Worm (Caenorhabditis elegans) whole organism, L2 larva: ENCODE measurements around the gene set-25.

Source experiments
- C34F6.9 ChIP-seq: fragments of 150-350 bp; optimal IDR thresholded peaks from 2 replicates; lab custom pipeline; 2014; ENCODE audit warnings: missing biosample characterization, missing genetic modification characterization
- F13H6.1 ChIP-seq: sonication (generic microtip); optimal IDR thresholded peaks from 2 replicates; lab custom pipeline; 2016; ENCODE audit warnings: missing genetic modification characterization, missing compliant biosample characterization
- R02D3.7 ChIP-seq: fragments of 150-350 bp; optimal IDR thresholded peaks from 2 replicates; lab custom pipeline; 2014; ENCODE audit warnings: missing biosample characterization, missing genetic modification characterization
- Y55F3AM.14 ChIP-seq: fragments of 200-800 bp; sonication (Bioruptor generic); optimal IDR thresholded peaks from 2 replicates; lab custom pipeline; 2018; ENCODE audit warnings: mild to moderate bottlenecking, missing genetic modification characterization, missing compliant biosample characterization
- ZK546.5 ChIP-seq: sonication (generic microtip); optimal IDR thresholded peaks from 2 replicates; lab custom pipeline; 2017; ENCODE audit warnings: missing biosample characterization, missing genetic modification characterization
- alr-1 ChIP-seq: fragments of 150-350 bp; optimal IDR thresholded peaks from 2 replicates; lab custom pipeline; 2014; ENCODE audit warnings: missing biosample characterization, missing genetic modification characterization
- aly-2 ChIP-seq: fragments of 150-350 bp; optimal IDR thresholded peaks from 2 replicates; lab custom pipeline; 2014; ENCODE audit warnings: missing biosample characterization, missing genetic modification characterization
- blmp-1 ChIP-seq: sonication (generic microtip); optimal IDR thresholded peaks from 2 replicates; lab custom pipeline; 2017; ENCODE audit warnings: missing genetic modification characterization, mild to moderate bottlenecking, missing compliant biosample characterization, antibody characterized with exemption, moderate library complexity; ENCODE audit not compliant: insufficient read depth
- ceh-16 ChIP-seq: fragments of 150-350 bp; optimal IDR thresholded peaks from 2 replicates; lab custom pipeline; 2014; ENCODE audit warnings: missing biosample characterization, missing genetic modification characterization
- ceh-82 ChIP-seq: fragments of 150-350 bp; optimal IDR thresholded peaks from 2 replicates; lab custom pipeline; 2014; ENCODE audit warnings: missing biosample characterization, missing genetic modification characterization
- crh-2 ChIP-seq: sonication (generic microtip); optimal IDR thresholded peaks from 2 replicates; lab custom pipeline; 2017; ENCODE audit warnings: missing biosample characterization, missing genetic modification characterization
- dmd-4 ChIP-seq: sonication (generic microtip); optimal IDR thresholded peaks from 2 replicates; lab custom pipeline; 2017; ENCODE audit warnings: missing biosample characterization, missing genetic modification characterization
- egl-27 ChIP-seq: sonication (generic microtip); optimal IDR thresholded peaks from 3 replicates; lab custom pipeline; 2017; ENCODE audit warnings: missing biosample characterization, missing genetic modification reagents, missing genetic modification characterization
- elt-1 ChIP-seq: fragments of 150-350 bp; optimal IDR thresholded peaks from 2 replicates; lab custom pipeline; 2014; ENCODE audit warnings: missing biosample characterization, missing genetic modification characterization
- elt-3 ChIP-seq: sonication (generic microtip); optimal IDR thresholded peaks from 2 replicates; lab custom pipeline; 2017; ENCODE audit warnings: missing biosample characterization, missing genetic modification characterization
- gmeb-1 ChIP-seq: fragments of 150-350 bp; optimal IDR thresholded peaks from 2 replicates; lab custom pipeline; 2014; ENCODE audit warnings: missing biosample characterization, missing genetic modification characterization
- lin-11 ChIP-seq: fragments of 150-350 bp; sonication (generic microtip); optimal IDR thresholded peaks from 2 replicates; lab custom pipeline; 2014; ENCODE audit warnings: missing biosample characterization, missing genetic modification characterization, inconsistent platforms, mixed read lengths
- lin-13 ChIP-seq: fragments of 150-350 bp; optimal IDR thresholded peaks from 2 replicates; lab custom pipeline; 2014; ENCODE audit warnings: missing biosample characterization, missing genetic modification reagents, missing genetic modification characterization
- lin-39 ChIP-seq: fragments of 150-350 bp; optimal IDR thresholded peaks from 2 replicates; lab custom pipeline; 2014; ENCODE audit warnings: missing biosample characterization, missing genetic modification reagents, missing genetic modification characterization
- lsy-2 ChIP-seq, 2 experiments: fragments of 150-350 bp in 1 of 2; sonication (generic microtip) in 1 of 2; optimal IDR thresholded peaks; 2 replicates each; lab custom pipeline; 2014 to 2017; ENCODE audit warnings: missing biosample characterization in 2 of 2, missing genetic modification characterization in 2 of 2
- mbf-1 ChIP-seq: sonication (generic microtip); optimal IDR thresholded peaks from 2 replicates; lab custom pipeline; 2017; ENCODE audit warnings: missing biosample characterization, missing genetic modification characterization
- nhr-10 ChIP-seq: sonication (generic microtip); optimal IDR thresholded peaks from 2 replicates; lab custom pipeline; 2017; ENCODE audit warnings: missing biosample characterization, missing genetic modification characterization
- nhr-11 ChIP-seq: fragments of 150-350 bp; optimal IDR thresholded peaks from 2 replicates; lab custom pipeline; 2014; ENCODE audit warnings: missing biosample characterization, missing genetic modification characterization
- nhr-12 ChIP-seq: fragments of 150-350 bp; optimal IDR thresholded peaks from 2 replicates; lab custom pipeline; 2014; ENCODE audit warnings: missing biosample characterization, missing genetic modification characterization
- nhr-129 ChIP-seq: fragments of 150-350 bp; optimal IDR thresholded peaks from 2 replicates; lab custom pipeline; 2014; ENCODE audit warnings: missing biosample characterization, missing genetic modification characterization
- nhr-21 ChIP-seq: fragments of 150-350 bp; optimal IDR thresholded peaks from 2 replicates; lab custom pipeline; 2014; ENCODE audit warnings: missing biosample characterization, missing genetic modification characterization
- nhr-23 ChIP-seq: fragments of 150-350 bp; optimal IDR thresholded peaks from 2 replicates; lab custom pipeline; 2014; ENCODE audit warnings: missing biosample characterization, missing genetic modification reagents, missing genetic modification characterization
- nhr-237 ChIP-seq: fragments of 150-350 bp; optimal IDR thresholded peaks from 2 replicates; lab custom pipeline; 2014; ENCODE audit warnings: missing biosample characterization, missing genetic modification characterization
- nhr-25 ChIP-seq: fragments of 150-350 bp; sonication (generic microtip); optimal IDR thresholded peaks from 3 replicates; lab custom pipeline; 2014; ENCODE audit warnings: missing biosample characterization, missing genetic modification characterization
- nhr-6 ChIP-seq: fragments of 150-350 bp; optimal IDR thresholded peaks from 2 replicates; lab custom pipeline; 2014; ENCODE audit warnings: missing biosample characterization, missing genetic modification characterization
- nhr-77 ChIP-seq: fragments of 150-350 bp; optimal IDR thresholded peaks from 2 replicates; lab custom pipeline; 2014; ENCODE audit warnings: missing biosample characterization, missing genetic modification characterization
- peb-1 ChIP-seq: fragments of 150-350 bp; optimal IDR thresholded peaks from 2 replicates; lab custom pipeline; 2014; ENCODE audit warnings: missing biosample characterization, missing genetic modification characterization
- skn-1 ChIP-seq: sonication (generic microtip); optimal IDR thresholded peaks from 2 replicates; lab custom pipeline; 2017; ENCODE audit warnings: missing biosample characterization, missing genetic modification characterization
- sma-9 ChIP-seq, 2 experiments: fragments of 150-350 bp in 1 of 2; sonication (generic microtip) in 1 of 2; optimal IDR thresholded peaks; 2 replicates each; lab custom pipeline; 2014 to 2016; ENCODE audit warnings: missing genetic modification characterization in 2 of 2, mild to moderate bottlenecking in 1 of 2, missing biosample characterization in 1 of 2, missing compliant biosample characterization in 1 of 2, missing genetic modification reagents in 1 of 2, moderate library complexity in 1 of 2
- unc-39 ChIP-seq: fragments of 150-350 bp; optimal IDR thresholded peaks from 2 replicates; lab custom pipeline; 2014; ENCODE audit warnings: missing biosample characterization, missing genetic modification characterization
- unc-55 ChIP-seq: fragments of 150-350 bp; sonication (generic microtip); optimal IDR thresholded peaks from 3 replicates; lab custom pipeline; 2014; ENCODE audit warnings: missing biosample characterization, missing genetic modification reagents, missing genetic modification characterization
- ztf-1 ChIP-seq: fragments of 200-800 bp; sonication (Bioruptor generic); conservative IDR thresholded peaks from 2 replicates; pipeline ENCODE4 v1.3.6; 2022; ENCODE audit warnings: missing genetic modification characterization, missing compliant biosample characterization
- ztf-11 ChIP-seq: sonication (generic microtip); optimal IDR thresholded peaks from 2 replicates; lab custom pipeline; 2017; ENCODE audit warnings: missing biosample characterization, missing genetic modification characterization
- ztf-4 ChIP-seq: fragments of 150-350 bp; optimal IDR thresholded peaks from 2 replicates; lab custom pipeline; 2014; ENCODE audit warnings: missing biosample characterization, missing genetic modification characterization

The set-25 gene

DNA sequence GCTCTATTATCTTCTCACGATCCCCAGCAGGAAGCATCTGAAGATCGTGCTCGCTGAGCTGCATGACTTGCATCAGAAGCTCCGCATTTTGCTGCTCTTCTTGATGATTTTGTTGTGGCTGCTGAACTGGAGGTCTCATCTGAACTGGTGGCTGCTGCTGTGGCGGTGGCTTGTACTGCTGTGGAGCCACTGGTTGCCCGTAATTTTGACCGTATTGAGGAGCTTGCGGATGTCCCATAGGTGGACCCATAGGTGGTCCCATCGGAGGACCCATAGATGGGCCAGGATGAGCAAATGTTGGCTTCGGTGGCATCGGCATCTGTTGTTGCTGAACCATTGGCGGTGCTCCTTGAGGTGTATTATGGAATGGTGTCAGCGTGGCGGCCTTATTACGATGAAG is 25.8 kb downstream of the set-25 start:
- TF ChIP-seq nhr-25 (tag; lab: Kevin White, UChicago) (no peak), blmp-1 (tag; lab: Kevin White, UChicago) (no peak), sma-9 (GFP tag; optimal IDR thresholded peaks at IDR 0.05; lab: Kevin White, UChicago) (no peak), sma-9 (tag; optimal IDR thresholded peaks at IDR 0.05; lab: Kevin White, UChicago) (no peak), egl-27 (tag; lab: Kevin White, UChicago) (no peak), C34F6.9 (tag; lab: Kevin White, UChicago) (no peak), nhr-21 (tag; lab: Kevin White, UChicago) (no peak), nhr-77 (tag; lab: Kevin White, UChicago) (no peak), ZK546.5 (tag; lab: Kevin White, UChicago) (no peak), nhr-10 (tag; lab: Kevin White, UChicago) (no peak), dmd-4 (tag; lab: Kevin White, UChicago) (no peak), lin-11 (tag; lab: Kevin White, UChicago) (no peak), gmeb-1 (tag; lab: Kevin White, UChicago) (no peak), crh-2 (tag; lab: Kevin White, UChicago) (no peak), ztf-4 (tag; lab: Kevin White, UChicago) (no peak), nhr-23 (tag; lab: Kevin White, UChicago) (no peak), unc-39 (tag; lab: Kevin White, UChicago) (no peak)

DNA sequence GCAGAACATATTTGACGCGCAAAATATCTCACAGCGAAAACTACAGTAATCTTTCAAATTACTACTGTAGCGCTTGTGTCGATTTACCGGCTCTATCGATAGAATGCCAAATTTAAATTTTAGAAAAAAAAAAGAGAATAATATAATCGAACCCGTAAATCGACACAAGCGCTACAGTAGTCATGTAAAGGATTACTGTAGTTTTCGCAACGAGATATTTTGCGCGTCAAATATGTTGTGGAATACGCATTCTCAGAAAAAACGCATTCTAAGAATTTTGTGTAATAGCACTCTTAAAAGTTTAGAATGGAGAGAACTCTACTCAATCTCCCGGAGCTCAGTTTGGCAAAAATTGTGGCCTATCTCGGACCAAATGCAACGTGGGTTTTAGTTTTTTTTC is 27.3 kb downstream of the set-25 start, which contains the start of gene F56A8.5:
Gene F56A8.5 (plus strand): TSS at position 301 of the 400 bp plus-strand sequence.
- TF ChIP-seq lin-39, result no peak
- no peak for TF ChIP-seq blmp-1 (tag; lab: Kevin White, UChicago)
- no peak for TF ChIP-seq mbf-1 (tag; lab: Kevin White, UChicago)
- TF ChIP-seq nhr-12 (tag; lab: Kevin White, UChicago), result no peak
- no peak for TF ChIP-seq dmd-4 (tag; lab: Kevin White, UChicago)
- TF ChIP-seq ceh-82 (tag; lab: Kevin White, UChicago), result no peak
- no peak for TF ChIP-seq lin-11 (tag; lab: Kevin White, UChicago)
- no peak for TF ChIP-seq nhr-11 (tag; lab: Kevin White, UChicago)
- no peak for TF ChIP-seq unc-55 (GFP tag; lab: Kevin White, UChicago)
- TF ChIP-seq R02D3.7 (tag; lab: Kevin White, UChicago), result no peak
- TF ChIP-seq Y55F3AM.14 (GFP tag; lab: Kevin White, UChicago), result no peak
- TF ChIP-seq ztf-1 (GFP tag; lab: Robert Waterston, UW), result no peak
- no peak for TF ChIP-seq peb-1
- TF ChIP-seq elt-1 (tag; lab: Kevin White, UChicago), result no peak
- no peak for TF ChIP-seq ZK546.5 (tag; lab: Kevin White, UChicago)
- no peak for TF ChIP-seq nhr-129 (tag; lab: Kevin White, UChicago)

DNA sequence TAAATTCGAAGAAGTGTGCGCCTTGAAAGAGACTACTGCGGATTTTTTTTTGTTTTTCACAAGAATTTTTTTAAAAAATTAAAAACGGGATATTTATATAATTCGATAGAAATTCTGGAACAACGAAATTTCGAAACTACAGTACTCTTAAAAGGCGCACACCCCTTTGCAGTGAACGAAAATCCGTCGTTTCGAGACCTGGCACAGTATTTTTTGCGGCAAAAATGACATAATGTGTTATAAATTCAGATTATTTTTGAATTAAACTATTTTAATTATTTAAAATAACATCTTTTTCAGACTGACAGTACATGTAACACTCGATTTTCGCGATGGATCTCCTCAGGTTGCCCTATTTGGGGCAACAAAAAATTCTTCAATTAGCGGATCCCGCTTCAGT is 29.9 kb downstream of the set-25 start, which contains the start of gene F56A8.4:
Gene F56A8.4 (plus strand): TSS at position 301 of the 400 bp plus-strand sequence.
- no peak for TF ChIP-seq lin-11 (tag; lab: Kevin White, UChicago)
- no peak for TF ChIP-seq dmd-4 (tag; lab: Kevin White, UChicago)
- TF ChIP-seq nhr-129 (tag; lab: Kevin White, UChicago), result no peak
- no peak for TF ChIP-seq unc-39 (tag; lab: Kevin White, UChicago)
- TF ChIP-seq ztf-11 (tag; lab: Kevin White, UChicago), result no peak
- TF ChIP-seq elt-1 (tag; lab: Kevin White, UChicago), result no peak
- no peak for TF ChIP-seq ceh-82 (tag; lab: Kevin White, UChicago)
- TF ChIP-seq nhr-237, result no peak
- no peak for TF ChIP-seq peb-1
- TF ChIP-seq crh-2 (tag; lab: Kevin White, UChicago), result no peak
- no peak for TF ChIP-seq mbf-1 (tag; lab: Kevin White, UChicago)
- no peak for TF ChIP-seq nhr-77 (tag; lab: Kevin White, UChicago)
- TF ChIP-seq, all 48 proteins: peak for 0

DNA sequence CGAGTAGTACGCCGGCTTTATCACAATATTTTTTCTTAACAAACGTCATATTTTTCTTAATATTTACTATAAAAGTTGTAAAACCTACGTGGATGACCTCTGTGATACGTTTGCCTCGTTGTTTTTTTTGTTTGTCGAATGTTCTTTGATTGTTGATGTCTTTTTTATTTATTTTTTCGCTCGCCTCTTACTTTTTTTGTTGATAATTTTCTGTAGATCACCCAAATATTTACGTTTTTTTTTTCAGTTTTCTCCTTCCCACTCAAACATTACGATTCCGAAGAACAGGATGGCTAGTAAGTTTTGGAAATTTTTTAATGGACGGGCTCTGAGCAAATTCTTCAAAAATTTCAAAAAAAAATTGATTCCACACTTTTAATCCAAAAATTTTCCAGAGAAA is 32.5 kb downstream of the set-25 start:
- TF ChIP-seq lin-39 (no peak), elt-3 (tag; lab: Kevin White, UChicago) (no peak), skn-1 (tag; lab: Kevin White, UChicago) (no peak), nhr-237 (no peak), sma-9 (GFP tag; optimal IDR thresholded peaks at IDR 0.05; lab: Kevin White, UChicago) (no peak), sma-9 (tag; optimal IDR thresholded peaks at IDR 0.05; lab: Kevin White, UChicago) (no peak), ztf-1 (GFP tag; lab: Robert Waterston, UW) (no peak)

DNA sequence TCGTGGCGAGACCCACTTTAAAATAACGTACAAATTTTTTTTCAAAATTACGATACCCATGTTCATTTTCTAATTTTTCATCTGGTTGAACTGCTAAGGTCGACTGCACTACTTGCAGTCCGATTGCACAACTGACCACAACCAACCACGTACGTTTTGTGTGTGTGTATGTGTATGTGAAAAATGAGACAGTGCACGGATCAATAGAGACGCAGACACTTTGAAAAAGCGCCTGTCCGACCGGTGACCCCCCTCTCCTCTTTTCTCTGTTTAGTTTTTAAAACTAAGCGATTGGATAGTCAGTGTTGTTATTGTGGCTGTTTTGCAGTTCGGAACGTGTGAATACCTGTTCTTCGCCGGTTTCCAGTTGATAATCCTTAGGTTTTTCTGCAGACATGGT is 34.1 kb downstream of the set-25 start:
- TF ChIP-seq nhr-77 (tag; lab: Kevin White, UChicago), result no peak
- TF ChIP-seq gmeb-1 (tag; lab: Kevin White, UChicago), result no peak
- TF ChIP-seq nhr-10 (tag; lab: Kevin White, UChicago), result no peak
- TF ChIP-seq blmp-1 (tag; lab: Kevin White, UChicago), result no peak
- TF ChIP-seq elt-1 (tag; lab: Kevin White, UChicago), result no peak
- no peak for TF ChIP-seq elt-3 (tag; lab: Kevin White, UChicago)
- TF ChIP-seq R02D3.7 (tag; lab: Kevin White, UChicago), result no peak
- TF ChIP-seq lin-13, result no peak
- TF ChIP-seq mbf-1 (tag; lab: Kevin White, UChicago), result no peak
- TF ChIP-seq egl-27 (tag; lab: Kevin White, UChicago), result no peak
- no peak for TF ChIP-seq nhr-237
- TF ChIP-seq nhr-129 (tag; lab: Kevin White, UChicago), result peak; percentile 41
- no peak for TF ChIP-seq nhr-23 (tag; lab: Kevin White, UChicago)
- TF ChIP-seq ceh-16 (tag; lab: Kevin White, UChicago), result no peak
- TF ChIP-seq nhr-25 (tag; lab: Kevin White, UChicago), result peak; percentile 29
- TF ChIP-seq C34F6.9 (tag; lab: Kevin White, UChicago), result peak; percentile 20
- TF ChIP-seq ceh-82 (tag; lab: Kevin White, UChicago), result no peak
- no peak for TF ChIP-seq Y55F3AM.14 (GFP tag; lab: Kevin White, UChicago)
- no peak for TF ChIP-seq F13H6.1
- TF ChIP-seq alr-1 (tag; lab: Kevin White, UChicago), result no peak
- TF ChIP-seq lsy-2 (tag; optimal IDR thresholded peaks at IDR 0.05; lab: Kevin White, UChicago), result peak in 1 of 2 experiments; percentile 39
- TF ChIP-seq nhr-6 (tag; lab: Kevin White, UChicago), result no peak
- TF ChIP-seq sma-9 (GFP tag; optimal IDR thresholded peaks at IDR 0.05; lab: Kevin White, UChicago), result no peak
- no peak for TF ChIP-seq sma-9 (tag; optimal IDR thresholded peaks at IDR 0.05; lab: Kevin White, UChicago)
- TF ChIP-seq aly-2 (tag; lab: Kevin White, UChicago), result no peak
